Worm (Caenorhabditis elegans) whole organism, mixed stage, embryonic: ENCODE results near the gene zyg-12.

Experiments used
- elt-3 ChIP-seq: fragments of 150-350 bp; optimal IDR thresholded peaks from 2 replicates; lab custom pipeline; 2014; ENCODE audit warnings: missing biosample characterization, missing genetic modification characterization
- lsy-2 ChIP-seq: fragments of 150-350 bp; optimal IDR thresholded peaks from 2 replicates; lab custom pipeline; 2014; ENCODE audit warnings: missing biosample characterization, missing genetic modification characterization
- nhr-28 ChIP-seq: fragments of 150-350 bp; optimal IDR thresholded peaks from 2 replicates; lab custom pipeline; 2014; ENCODE audit warnings: missing biosample characterization, missing genetic modification characterization
- sem-2 ChIP-seq: fragments of 200-800 bp; sonication (Bioruptor generic); optimal IDR thresholded peaks from 2 replicates; lab custom pipeline; 2018; ENCODE audit warnings: mild to moderate bottlenecking, missing genetic modification characterization, missing compliant biosample characterization
- unc-39 ChIP-seq: fragments of 150-350 bp; optimal IDR thresholded peaks from 2 replicates; lab custom pipeline; 2014; ENCODE audit warnings: missing biosample characterization, missing genetic modification characterization
- unc-62 ChIP-seq: fragments of 150-350 bp; optimal IDR thresholded peaks from 2 replicates; lab custom pipeline; 2014; ENCODE audit warnings: missing biosample characterization, missing genetic modification reagents, missing genetic modification characterization

DNA sequence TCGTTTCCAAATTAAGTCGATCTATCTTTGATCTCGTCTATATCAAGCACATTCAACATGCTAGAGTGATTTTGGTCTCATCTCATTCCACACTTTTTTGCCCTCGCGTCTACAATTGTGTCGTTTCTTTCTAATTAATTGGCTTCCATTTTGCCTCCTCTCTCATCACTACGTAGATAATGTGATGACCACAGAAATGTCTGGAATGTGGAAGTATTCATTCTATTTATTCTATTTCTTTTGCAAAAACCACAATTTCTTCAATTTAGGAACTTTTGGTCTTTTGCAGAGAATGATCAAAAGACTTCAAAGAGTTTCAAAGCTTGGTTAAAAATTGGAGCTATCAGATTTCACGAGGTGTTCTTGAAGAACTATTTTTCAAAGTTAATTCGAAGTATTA, 34.1 kb upstream of the zyg-12 start:
- no peak for TF ChIP-seq unc-62
- TF ChIP-seq lsy-2 (tag; lab: Kevin White, UChicago): no peak
- TF ChIP-seq unc-39 (tag; lab: Kevin White, UChicago): no peak
- TF ChIP-seq nhr-28 (tag; lab: Kevin White, UChicago): no peak
- TF ChIP-seq elt-3 (tag; lab: Kevin White, UChicago): no peak
- no peak for TF ChIP-seq sem-2 (GFP tag; lab: Kevin White, UChicago)
